Fruit fly (Drosophila melanogaster) whole organism, embryonic: ENCODE results near the gene CG15141.

Experiments
- BEAF-32 ChIP-seq: fragments of 200-800 bp; sonication (Bioruptor generic); optimal IDR thresholded peaks from 3 replicates; lab custom pipeline; 2017; ENCODE audit warnings: missing biosample characterization, missing genetic modification characterization, mild to moderate bottlenecking, moderate library complexity, missing genetic modification reagents
- Bteb2 ChIP-seq: fragments of 200-800 bp; sonication (Bioruptor generic); optimal IDR thresholded peaks from 2 replicates; lab custom pipeline; 2016; ENCODE audit warnings: missing biosample characterization, missing genetic modification characterization
- CG10431 ChIP-seq: fragments of 200-800 bp; sonication (Bioruptor generic); optimal IDR thresholded peaks from 3 replicates; lab custom pipeline; 2018; ENCODE audit warnings: missing biosample characterization, mild to moderate bottlenecking, missing genetic modification characterization
- CG12104 ChIP-seq: fragments of 200-800 bp; sonication (Bioruptor generic); optimal IDR thresholded peaks from 3 replicates; lab custom pipeline; 2016; ENCODE audit warnings: missing biosample characterization, missing genetic modification characterization
- CG12236 ChIP-seq: fragments of 200-800 bp; sonication (Bioruptor generic); optimal IDR thresholded peaks from 2 replicates; lab custom pipeline; 2016; ENCODE audit warnings: missing biosample characterization, missing genetic modification characterization
- CG12769 ChIP-seq: fragments of 200-800 bp; sonication (Bioruptor generic); optimal IDR thresholded peaks from 2 replicates; lab custom pipeline; 2019; ENCODE audit warnings: missing biosample characterization, mild to moderate bottlenecking, missing genetic modification characterization, moderate library complexity
- CG13624 ChIP-seq: fragments of 200-800 bp; sonication (Bioruptor generic); optimal IDR thresholded peaks from 2 replicates; lab custom pipeline; 2016; ENCODE audit warnings: missing biosample characterization, missing genetic modification characterization
- CG14050 ChIP-seq: fragments of 200-800 bp; sonication (Bioruptor generic); IDR thresholded peaks from 3 replicates; pipeline ENCODE4 v1.3.6; 2022; ENCODE audit warnings: missing biosample characterization, missing genetic modification characterization
- CG15514 ChIP-seq: fragments of 200-800 bp; sonication (Bioruptor generic); optimal IDR thresholded peaks from 3 replicates; lab custom pipeline; 2017; ENCODE audit warnings: missing biosample characterization, missing genetic modification characterization, mild to moderate bottlenecking, moderate library complexity, missing genetic modification reagents
- CG17829 ChIP-seq: fragments of 200-800 bp; optimal IDR thresholded peaks from 2 replicates; lab custom pipeline; 2019; ENCODE audit warnings: missing biosample characterization, mild to moderate bottlenecking, missing genetic modification characterization, moderate library complexity
- CG2116 ChIP-seq: fragments of 200-800 bp; sonication (Bioruptor generic); optimal IDR thresholded peaks from 3 replicates; lab custom pipeline; 2018; ENCODE audit warnings: missing biosample characterization, mild to moderate bottlenecking, missing genetic modification characterization
- CG6175 ChIP-seq: fragments of 200-800 bp; sonication (Bioruptor generic); IDR thresholded peaks from 3 replicates; pipeline ENCODE4 v1.3.6; 2022; ENCODE audit warnings: missing biosample characterization, missing genetic modification characterization
- CG6272 ChIP-seq: fragments of 200-800 bp; sonication (Bioruptor generic); IDR thresholded peaks from 2 replicates; pipeline ENCODE4 v1.3.6; 2022; ENCODE audit warnings: missing biosample characterization, missing genetic modification characterization
- CG7963 ChIP-seq: fragments of 200-800 bp; sonication (Bioruptor generic); IDR thresholded peaks from 3 replicates; pipeline ENCODE4 v1.3.6; 2022; ENCODE audit warnings: missing biosample characterization, missing genetic modification characterization; ENCODE audit not compliant: partially characterized antibody
- CG8290 ChIP-seq, 3 experiments: fragments of 200-800 bp; sonication (Bioruptor generic); optimal IDR thresholded peaks; 2 replicates each; lab custom pipeline; 2016 to 2019; ENCODE audit warnings: missing biosample characterization in 3 of 3, missing genetic modification characterization in 3 of 3, mild to moderate bottlenecking in 2 of 3, moderate library complexity in 1 of 3
- Chrac-16 ChIP-seq: fragments of 200-800 bp; sonication (Bioruptor generic); optimal IDR thresholded peaks from 3 replicates; lab custom pipeline; 2016; ENCODE audit warnings: missing biosample characterization, missing genetic modification characterization
- CkIIα-i1 ChIP-seq: fragments of 200-800 bp; sonication (Bioruptor generic); IDR thresholded peaks from 2 replicates; pipeline ENCODE4 v1.3.6; 2022; ENCODE audit warnings: missing biosample characterization, missing genetic modification characterization
- Dip3 ChIP-seq: fragments of 200-800 bp; sonication (Bioruptor generic); optimal IDR thresholded peaks from 3 replicates; lab custom pipeline; 2016; ENCODE audit warnings: missing biosample characterization, missing genetic modification characterization
- Ets65A ChIP-seq: fragments of 200-800 bp; sonication (Bioruptor generic); peaks from one replicate; lab custom pipeline; 2016; ENCODE audit warnings: missing biosample characterization, missing genetic modification characterization
- Ets97D ChIP-seq: fragments of 200-800 bp; sonication (Bioruptor generic); optimal IDR thresholded peaks from 3 replicates; lab custom pipeline; 2016; ENCODE audit warnings: missing biosample characterization, missing genetic modification characterization
- Fer1 ChIP-seq: fragments of 200-800 bp; sonication (Bioruptor generic); optimal IDR thresholded peaks from 2 replicates; lab custom pipeline; 2017; ENCODE audit warnings: missing biosample characterization, mild to moderate bottlenecking, missing genetic modification characterization
- HLH3B ChIP-seq: fragments of 200-800 bp; sonication (Bioruptor generic); IDR thresholded peaks from 2 replicates; pipeline ENCODE4 v1.3.6; 2022; ENCODE audit warnings: missing biosample characterization, missing genetic modification characterization
- Hey ChIP-seq: fragments of 200-800 bp; sonication (Bioruptor generic); optimal IDR thresholded peaks from 3 replicates; lab custom pipeline; 2018; ENCODE audit warnings: missing biosample characterization, mild to moderate bottlenecking, missing genetic modification characterization
- NfI ChIP-seq: fragments of 200-800 bp; sonication (Bioruptor generic); optimal IDR thresholded peaks from 3 replicates; lab custom pipeline; 2018; ENCODE audit warnings: missing biosample characterization, mild to moderate bottlenecking, missing genetic modification characterization, moderate library complexity
- Opbp ChIP-seq: fragments of 200-800 bp; sonication (Bioruptor generic); IDR thresholded peaks from 3 replicates; pipeline ENCODE4 v1.3.6; 2022; ENCODE audit warnings: missing biosample characterization, missing genetic modification characterization; ENCODE audit not compliant: partially characterized antibody
- cas ChIP-seq: fragments of 200-800 bp; sonication (Bioruptor generic); IDR thresholded peaks from 2 replicates; pipeline ENCODE4 v1.3.6; 2022; ENCODE audit warnings: missing biosample characterization, missing genetic modification characterization
- crp ChIP-seq, 2 experiments: fragments of 200-800 bp; sonication (Bioruptor generic); optimal IDR thresholded peaks; 2 replicates in 1 of 2; 3 replicates in 1 of 2; lab custom pipeline; 2017; ENCODE audit warnings: missing biosample characterization in 2 of 2, missing genetic modification characterization in 2 of 2, mild to moderate bottlenecking in 1 of 2, moderate library complexity in 1 of 2
- cwo ChIP-seq: fragments of 200-800 bp; sonication (Bioruptor generic); optimal IDR thresholded peaks from 3 replicates; lab custom pipeline; 2017; ENCODE audit warnings: missing biosample characterization, missing genetic modification characterization, mild to moderate bottlenecking, moderate library complexity, missing genetic modification reagents
- fd96Cb ChIP-seq: fragments of 200-800 bp; sonication (Bioruptor generic); optimal IDR thresholded peaks from 2 replicates; lab custom pipeline; 2018; ENCODE audit warnings: missing biosample characterization, mild to moderate bottlenecking, missing genetic modification characterization, moderate library complexity
- lov ChIP-seq, 2 experiments: fragments of 200-800 bp in 1 of 2; fragments of >200 bp in 1 of 2; sonication (Bioruptor generic) in 1 of 2; IDR thresholded peaks in 1 of 2; optimal IDR thresholded peaks in 1 of 2; 2 replicates in 1 of 2; 3 replicates in 1 of 2; pipeline versions ENCODE4 v1.3.6 to Lab custom; 2017 to 2022; ENCODE audit warnings: missing biosample characterization in 1 of 2, missing genetic modification characterization in 1 of 2
- nau ChIP-seq: fragments of 200-800 bp; sonication (Bioruptor generic); optimal IDR thresholded peaks from 3 replicates; lab custom pipeline; 2017; ENCODE audit warnings: missing biosample characterization, mild to moderate bottlenecking, missing genetic modification characterization, missing genetic modification reagents
- peb ChIP-seq: fragments of 200-800 bp; sonication (Bioruptor generic); IDR thresholded peaks from 2 replicates; pipeline ENCODE4 v1.3.6; 2022; ENCODE audit warnings: missing biosample characterization, missing genetic modification characterization
- rib ChIP-seq: fragments of 200-800 bp; sonication (Bioruptor generic); IDR thresholded peaks from 2 replicates; pipeline ENCODE4 v1.3.6; 2022; ENCODE audit warnings: missing biosample characterization, missing genetic modification characterization
- sens ChIP-seq: fragments of 200-800 bp; sonication (Bioruptor generic); peaks from one replicate; lab custom pipeline; 2016; ENCODE audit warnings: missing biosample characterization, missing genetic modification characterization
- so ChIP-seq: fragments of 200-800 bp; sonication (Bioruptor generic); IDR thresholded peaks from 3 replicates; pipeline ENCODE4 v1.3.6; 2022; ENCODE audit warnings: missing biosample characterization, missing genetic modification characterization
- wdn ChIP-seq: fragments of 200-800 bp; sonication (Bioruptor generic); IDR thresholded peaks from 2 replicates; pipeline ENCODE4 v1.3.6; 2022; ENCODE audit warnings: missing biosample characterization, missing genetic modification characterization
- zfh1 ChIP-seq: fragments of 200-800 bp; sonication (Bioruptor generic); IDR thresholded peaks from 3 replicates; pipeline ENCODE4 v1.3.6; 2022; ENCODE audit warnings: missing biosample characterization, missing genetic modification characterization

Gene CG15141

dm6 chr2L:17452084-17452483 lies 41.6 kb downstream of the CG15141 start:
- TF ChIP-seq wdn (no peak), CG12104 (no peak), Dip3 (GFP tag; lab: Kevin White, UChicago) (no peak), cas (GFP tag; lab: Robert Waterston, UW) (no peak), sens (GFP tag; lab: Kevin White, UChicago) (peak; percentile 50), nau (GFP tag; lab: Kevin White, UChicago) (no peak), cwo (peak; percentile 38), Ets97D (no peak), Hey (tag; lab: Kevin White, UChicago) (peak; percentile 92), fd96Cb (tag; lab: Kevin White, UChicago) (no peak), HLH3B (GFP tag; lab: Robert Waterston, UW) (no peak), CG15514 (no peak)
- TF ChIP-seq, all 482 proteins: peak for 3

dm6 chr2L:17452624-17453023 lies 42.2 kb downstream of the CG15141 start, which contains the start of gene CG5050:
Gene CG5050, plus strand, starts transcription at chr2L:17452924.
- TF ChIP-seq CG10431 (GFP tag; lab: Kevin White, UChicago): no peak
- no peak for TF ChIP-seq CG12236
- no peak for TF ChIP-seq CG7963 (GFP tag; lab: Robert Waterston, UW)
- no peak for TF ChIP-seq Fer1 (GFP tag; lab: Kevin White, UChicago)
- no peak for TF ChIP-seq Ets65A (GFP tag; lab: Kevin White, UChicago)
- no peak for TF ChIP-seq CG12769
- TF ChIP-seq rib (GFP tag; lab: Robert Waterston, UW): no peak
- no peak for TF ChIP-seq CkIIα-i1 (GFP tag; lab: Robert Waterston, UW)
- TF ChIP-seq NfI (GFP tag; lab: Kevin White, UChicago): no peak
- no peak for TF ChIP-seq Chrac-16 (GFP tag; lab: Kevin White, UChicago)
- no peak for TF ChIP-seq Bteb2 (GFP tag; lab: Kevin White, UChicago)
- TF ChIP-seq CG14050 (GFP tag; lab: Robert Waterston, UW): no peak
- TF ChIP-seq lov (optimal IDR thresholded peaks at IDR 0.05; lab: Kevin White, UChicago): no peak
- TF ChIP-seq lov (GFP tag; IDR thresholded peaks at IDR 0.05; lab: Robert Waterston, UW): no peak
- TF ChIP-seq CG8290 (GFP tag; optimal IDR thresholded peaks at IDR 0.05; lab: Kevin White, UChicago): no peak
- TF ChIP-seq CG8290 (tag; optimal IDR thresholded peaks at IDR 0.05; lab: Kevin White, UChicago): no peak
- no peak for TF ChIP-seq nau (GFP tag; lab: Kevin White, UChicago)
- no peak for TF ChIP-seq CG2116 (GFP tag; lab: Kevin White, UChicago)
- no peak for TF ChIP-seq CG17829
- no peak for TF ChIP-seq Opbp (GFP tag; lab: Robert Waterston, UW)
- no peak for TF ChIP-seq BEAF-32 (GFP tag; lab: Kevin White, UChicago)
- TF ChIP-seq, all 482 proteins: peak for 0

- no peak for TF ChIP-seq CG13624 (GFP tag; lab: Kevin White, UChicago)
- no peak for TF ChIP-seq crp (GFP tag; optimal IDR thresholded peaks at IDR 0.05; lab: Kevin White, UChicago)
- TF ChIP-seq zfh1 (GFP tag; lab: Robert Waterston, UW): no peak
- no peak for TF ChIP-seq peb (GFP tag; lab: Robert Waterston, UW)
- TF ChIP-seq CG6272 (GFP tag; lab: Robert Waterston, UW): no peak
- TF ChIP-seq so (GFP tag; lab: Robert Waterston, UW): no peak
- TF ChIP-seq CG6175: no peak
Observed at dm6 chr2L:17455823-17456222, 45.4 kb downstream of the CG15141 start, which contains the start of gene SPH93. Gene SPH93, minus strand, starts transcription at chr2L:17455923.
